Worm (Caenorhabditis elegans): ENCODE measurements around the gene K04C1.5.

ce11 chrX:14236121-14236824, 11.6 kb upstream of the K04C1.5 start:
- TF ChIP-seq daf-8 (GFP tag; IDR thresholded peaks at IDR 0.05) (no peak), dve-1 (tag; optimal IDR thresholded peaks at IDR 0.05; ENCODE audit: insufficient read depth) (no peak), php-3 (GFP tag; IDR thresholded peaks at IDR 0.05) (no peak), ces-1 (GFP tag; optimal IDR thresholded peaks at IDR 0.05) (no peak), egl-27 (tag; optimal IDR thresholded peaks at IDR 0.05) (no peak), zag-1 (tag; optimal IDR thresholded peaks at IDR 0.05) (no peak), spr-3 (GFP tag; optimal IDR thresholded peaks at IDR 0.05) (no peak), nhr-25 (tag; optimal IDR thresholded peaks at IDR 0.05; ENCODE audit: borderline replicate concordance, insufficient read depth) (no peak), nhr-6 (tag; optimal IDR thresholded peaks at IDR 0.05) (no peak), hlh-30 (tag; optimal IDR thresholded peaks at IDR 0.05; ENCODE audit: insufficient read depth) (no peak), nhr-237 (tag; optimal IDR thresholded peaks at IDR 0.05) (no peak), nhr-28 (tag; optimal IDR thresholded peaks at IDR 0.05) (no peak), tag-97 (GFP tag; IDR thresholded peaks at IDR 0.05) (no peak), snpc-4 (tag; optimal IDR thresholded peaks at IDR 0.05) (no peak)

Measured in whole organism, L4 larva.